Worm (Caenorhabditis elegans): ENCODE data around the gene F36D3.4.

DNA sequence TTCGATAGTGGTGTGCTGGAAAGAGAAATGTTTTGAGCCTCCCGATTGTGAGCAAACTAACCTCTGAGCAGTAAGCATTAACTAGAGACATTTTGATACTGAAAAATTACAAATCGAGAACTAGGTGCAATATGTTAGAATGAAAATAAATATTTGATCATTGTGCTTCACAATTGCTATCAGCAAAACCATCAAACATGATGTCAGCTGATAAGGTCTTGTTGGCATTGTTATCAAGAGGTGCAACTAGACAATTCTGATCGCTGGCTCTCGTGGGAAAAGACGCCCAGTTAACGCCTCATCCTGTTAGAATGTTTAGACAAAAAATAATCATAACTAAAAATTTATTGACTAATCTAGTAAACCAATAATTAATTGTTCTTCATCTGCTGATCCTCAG is 23.2 kb downstream of the F36D3.4 start, which contains the start of gene comt-2:
- TF ChIP-seq dao-5 (tag; optimal IDR thresholded peaks at IDR 0.05), result no peak
- no peak for TF ChIP-seq him-1 (tag; optimal IDR thresholded peaks at IDR 0.05)
- TF ChIP-seq W03F9.2 (tag; optimal IDR thresholded peaks at IDR 0.05), result no peak
